Worm (Caenorhabditis elegans) whole organism, mixed stage, embryonic: ENCODE measurements around the gene F53F1.6.

Experiments used
- M03D4.4 ChIP-seq: sonication (generic microtip); optimal IDR thresholded peaks from 2 replicates; lab custom pipeline; 2017; ENCODE audit warnings: mild to moderate bottlenecking, missing genetic modification characterization, missing compliant biosample characterization
- bed-3 ChIP-seq: fragments of 200-800 bp; sonication (Bioruptor generic); optimal IDR thresholded peaks from 3 replicates; lab custom pipeline; 2018; ENCODE audit warnings: mild to moderate bottlenecking, missing genetic modification characterization, moderate library complexity, missing compliant biosample characterization
- blmp-1 ChIP-seq: fragments of 150-350 bp; optimal IDR thresholded peaks from 2 replicates; lab custom pipeline; 2014; ENCODE audit warnings: missing biosample characterization, missing genetic modification characterization
- ceh-39 ChIP-seq: fragments of 150-350 bp; optimal IDR thresholded peaks from 2 replicates; lab custom pipeline; 2014; ENCODE audit warnings: missing biosample characterization, missing genetic modification characterization
- ceh-43 ChIP-seq: fragments of 200-800 bp; sonication (Bioruptor generic); optimal IDR thresholded peaks from 2 replicates; lab custom pipeline; 2018; ENCODE audit warnings: mild to moderate bottlenecking, missing genetic modification characterization, moderate library complexity, missing compliant biosample characterization
- ceh-83 ChIP-seq: fragments of 200-800 bp; sonication (Bioruptor generic); optimal IDR thresholded peaks from 2 replicates; lab custom pipeline; 2018; ENCODE audit warnings: mild to moderate bottlenecking, missing genetic modification characterization, missing compliant biosample characterization
- ces-1 ChIP-seq: fragments of 150-350 bp; optimal IDR thresholded peaks from 2 replicates; lab custom pipeline; 2014; ENCODE audit warnings: missing biosample characterization, missing genetic modification reagents, missing genetic modification characterization
- cnd-1 ChIP-seq: fragments of 200-800 bp; sonication (Bioruptor generic); optimal IDR thresholded peaks from 2 replicates; lab custom pipeline; 2018; ENCODE audit warnings: mild to moderate bottlenecking, missing genetic modification characterization, missing compliant biosample characterization
- drap-1 ChIP-seq: fragments of 200-800 bp; sonication (Bioruptor generic); optimal IDR thresholded peaks from 3 replicates; lab custom pipeline; 2018; ENCODE audit warnings: mild to moderate bottlenecking, missing genetic modification characterization, missing compliant biosample characterization
- elt-1 ChIP-seq: sonication (generic microtip); optimal IDR thresholded peaks from 2 replicates; lab custom pipeline; 2017; ENCODE audit warnings: missing genetic modification characterization, mild to moderate bottlenecking, missing compliant biosample characterization, antibody characterized with exemption, moderate library complexity, borderline replicate concordance; ENCODE audit not compliant: insufficient read depth
- elt-3 ChIP-seq: fragments of 150-350 bp; optimal IDR thresholded peaks from 2 replicates; lab custom pipeline; 2014; ENCODE audit warnings: missing biosample characterization, missing genetic modification characterization
- flh-1 ChIP-seq: fragments of 200-800 bp; sonication (Bioruptor generic); optimal IDR thresholded peaks from 2 replicates; lab custom pipeline; 2018; ENCODE audit warnings: mild to moderate bottlenecking, missing genetic modification characterization, moderate library complexity, missing compliant biosample characterization
- ham-2 ChIP-seq: fragments of 200-800 bp; sonication (Bioruptor generic); optimal IDR thresholded peaks from 2 replicates; lab custom pipeline; 2018; ENCODE audit warnings: mild to moderate bottlenecking, missing genetic modification characterization, missing compliant biosample characterization
- hlh-1 ChIP-seq: fragments of 150-350 bp; optimal IDR thresholded peaks from 2 replicates; lab custom pipeline; 2014; ENCODE audit warnings: missing biosample characterization, missing genetic modification reagents, missing genetic modification characterization
- lin-13 ChIP-seq: fragments of 150-350 bp; optimal IDR thresholded peaks from 2 replicates; lab custom pipeline; 2014; ENCODE audit warnings: missing biosample characterization, missing genetic modification characterization
- lin-32 ChIP-seq: fragments of 200-800 bp; sonication (Bioruptor generic); optimal IDR thresholded peaks from 2 replicates; lab custom pipeline; 2018; ENCODE audit warnings: mild to moderate bottlenecking, missing genetic modification characterization, missing compliant biosample characterization
- lsy-2 ChIP-seq: fragments of 150-350 bp; optimal IDR thresholded peaks from 2 replicates; lab custom pipeline; 2014; ENCODE audit warnings: missing biosample characterization, missing genetic modification characterization
- mab-5 ChIP-seq: fragments of 150-350 bp; optimal IDR thresholded peaks from 2 replicates; lab custom pipeline; 2014; ENCODE audit warnings: missing biosample characterization, missing genetic modification characterization
- mep-1 ChIP-seq: fragments of 150-350 bp; optimal IDR thresholded peaks from 2 replicates; lab custom pipeline; 2017; ENCODE audit warnings: missing biosample characterization, missing genetic modification reagents, missing genetic modification characterization, inconsistent platforms
- mls-2 ChIP-seq: sonication (generic microtip); optimal IDR thresholded peaks from 2 replicates; lab custom pipeline; 2016; ENCODE audit warnings: mild to moderate bottlenecking, missing genetic modification characterization, moderate library complexity, missing compliant biosample characterization
- nhr-12 ChIP-seq: fragments of 150-350 bp; optimal IDR thresholded peaks from 2 replicates; lab custom pipeline; 2014; ENCODE audit warnings: missing biosample characterization, missing genetic modification characterization
- nhr-2 ChIP-seq: fragments of 150-350 bp; optimal IDR thresholded peaks from 2 replicates; lab custom pipeline; 2014; ENCODE audit warnings: missing biosample characterization, missing genetic modification characterization
- nhr-237 ChIP-seq: fragments of 150-350 bp; optimal IDR thresholded peaks from 2 replicates; lab custom pipeline; 2014; ENCODE audit warnings: missing biosample characterization, missing genetic modification characterization
- nhr-28 ChIP-seq: fragments of 150-350 bp; optimal IDR thresholded peaks from 2 replicates; lab custom pipeline; 2014; ENCODE audit warnings: missing biosample characterization, missing genetic modification characterization
- nhr-76 ChIP-seq: sonication (generic microtip); optimal IDR thresholded peaks from 2 replicates; lab custom pipeline; 2017; ENCODE audit warnings: missing biosample characterization, missing genetic modification characterization
- pha-4 ChIP-seq: fragments of 150-350 bp; optimal IDR thresholded peaks from 2 replicates; lab custom pipeline; 2018; ENCODE audit warnings: missing biosample characterization, missing genetic modification reagents, missing genetic modification characterization
- sem-2 ChIP-seq: fragments of 200-800 bp; sonication (Bioruptor generic); optimal IDR thresholded peaks from 2 replicates; lab custom pipeline; 2018; ENCODE audit warnings: mild to moderate bottlenecking, missing genetic modification characterization, missing compliant biosample characterization
- snpc-4 ChIP-seq: fragments of 150-350 bp; optimal IDR thresholded peaks from 2 replicates; lab custom pipeline; 2014; ENCODE audit warnings: missing biosample characterization, missing genetic modification characterization
- sptf-1 ChIP-seq: sonication (generic microtip); optimal IDR thresholded peaks from 2 replicates; lab custom pipeline; 2017; ENCODE audit warnings: mild to moderate bottlenecking, missing genetic modification characterization, moderate library complexity, missing compliant biosample characterization
- tbx-8 ChIP-seq: fragments of 200-800 bp; sonication (Bioruptor generic); optimal IDR thresholded peaks from 2 replicates; lab custom pipeline; 2018; ENCODE audit warnings: mild to moderate bottlenecking, missing genetic modification characterization, moderate library complexity, missing compliant biosample characterization
- unc-120 ChIP-seq: sonication (generic microtip); optimal IDR thresholded peaks from 2 replicates; lab custom pipeline; 2017; ENCODE audit warnings: missing genetic modification characterization, missing compliant biosample characterization; ENCODE audit not compliant: poor library complexity, severe bottlenecking
- unc-39 ChIP-seq: fragments of 150-350 bp; optimal IDR thresholded peaks from 2 replicates; lab custom pipeline; 2014; ENCODE audit warnings: missing biosample characterization, missing genetic modification characterization
- unc-62 ChIP-seq: fragments of 150-350 bp; optimal IDR thresholded peaks from 2 replicates; lab custom pipeline; 2014; ENCODE audit warnings: missing biosample characterization, missing genetic modification reagents, missing genetic modification characterization
- zip-8 ChIP-seq: fragments of 150-350 bp; optimal IDR thresholded peaks from 2 replicates; lab custom pipeline; 2014; ENCODE audit warnings: missing biosample characterization, missing genetic modification characterization
- ztf-11 ChIP-seq: fragments of 150-350 bp; optimal IDR thresholded peaks from 2 replicates; lab custom pipeline; 2014; ENCODE audit warnings: missing biosample characterization, missing genetic modification characterization

The F53F1.6 gene

ce11 chrV:13393333-13393803 lies 24.0 kb downstream of the F53F1.6 start:
- TF ChIP-seq lin-13 (tag; lab: Kevin White, UChicago) (no peak), nhr-2 (tag; lab: Kevin White, UChicago) (no peak), bed-3 (GFP tag; lab: Kevin White, UChicago) (no peak), unc-39 (tag; lab: Kevin White, UChicago) (no peak), mls-2 (tag; lab: Kevin White, UChicago) (no peak), lsy-2 (no peak), snpc-4 (tag; lab: Kevin White, UChicago) (no peak), mep-1 (tag; lab: Kevin White, UChicago) (no peak), elt-1 (peak; percentile 32), hlh-1 (tag; lab: Kevin White, UChicago) (peak; percentile 86), flh-1 (GFP tag; lab: Kevin White, UChicago) (peak; percentile 39), cnd-1 (tag; lab: Kevin White, UChicago) (peak; percentile 42), ztf-11 (tag; lab: Kevin White, UChicago) (no peak), pha-4 (tag; lab: Kevin White, UChicago) (no peak), ces-1 (GFP tag; lab: Kevin White, UChicago) (peak; percentile 12), ceh-43 (GFP tag; lab: Kevin White, UChicago) (no peak), zip-8 (tag; lab: Kevin White, UChicago) (peak; percentile 8), ceh-83 (GFP tag; lab: Kevin White, UChicago) (no peak), sptf-1 (tag; lab: Kevin White, UChicago) (peak; percentile 46), blmp-1 (tag; lab: Kevin White, UChicago) (no peak), unc-120 (tag; lab: Kevin White, UChicago) (peak; percentile 91), drap-1 (GFP tag; lab: Kevin White, UChicago) (peak; percentile 19), elt-3 (tag; lab: Kevin White, UChicago) (no peak), M03D4.4 (tag; lab: Kevin White, UChicago) (peak; percentile 52), ham-2 (GFP tag; lab: Kevin White, UChicago) (peak; percentile 61), ceh-39 (tag; lab: Kevin White, UChicago) (no peak), lin-32 (GFP tag; lab: Kevin White, UChicago) (no peak), nhr-76 (no peak), unc-62 (GFP tag; lab: Kevin White, UChicago) (peak; percentile 17), mab-5 (tag; lab: Kevin White, UChicago) (no peak), nhr-237 (tag; lab: Kevin White, UChicago) (no peak), tbx-8 (GFP tag; lab: Kevin White, UChicago) (no peak), sem-2 (GFP tag; lab: Kevin White, UChicago) (no peak), nhr-12 (tag; lab: Kevin White, UChicago) (no peak), nhr-28 (no peak)

DNA sequence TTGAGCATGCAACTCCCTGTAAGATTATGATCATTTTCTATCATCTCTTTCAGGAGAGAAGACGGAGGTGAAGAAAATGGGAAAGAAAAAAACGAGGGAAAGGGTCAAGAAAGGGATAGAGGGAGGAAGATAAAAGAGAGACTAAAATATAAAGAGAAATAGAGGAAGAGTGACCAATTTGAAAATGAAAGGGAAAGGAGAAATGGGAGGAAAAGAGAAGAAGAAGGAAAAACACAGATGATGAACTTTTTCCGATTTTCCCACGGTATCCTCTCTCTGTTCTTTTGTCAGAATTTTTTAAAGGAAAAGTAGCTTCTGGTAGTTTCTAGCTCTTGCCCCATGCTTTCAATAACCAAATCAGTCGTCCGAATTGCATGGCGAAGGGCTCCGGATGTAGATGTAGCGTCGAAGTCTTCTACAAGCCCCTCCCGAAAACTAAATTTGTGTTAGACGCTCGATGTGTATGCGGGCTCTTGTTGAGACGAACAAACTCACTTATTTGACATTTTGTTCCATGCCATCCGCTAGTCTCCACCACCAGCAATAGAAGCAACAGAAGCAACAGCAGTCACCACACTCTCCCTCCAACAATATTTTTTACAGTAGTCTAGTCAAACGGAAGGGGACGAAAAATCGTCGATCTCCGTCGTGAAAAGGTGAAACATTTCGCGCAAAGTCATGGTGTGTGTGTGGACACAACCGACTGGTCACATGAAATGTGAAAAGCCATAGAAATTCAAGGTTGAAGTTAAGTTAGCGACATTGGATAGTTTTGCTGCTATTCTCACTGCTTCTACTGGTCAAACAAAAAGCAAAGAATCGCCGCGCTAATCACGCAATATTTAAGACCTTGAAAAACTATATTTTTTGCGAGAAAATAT lies 25.8 kb downstream of the F53F1.6 start, which contains the start of gene somi-1:
TSS of gene somi-1 (minus strand) at position 18 of the 881 bp plus-strand sequence.
- TF ChIP-seq sem-2 (GFP tag; lab: Kevin White, UChicago) (no peak), ces-1 (GFP tag; lab: Kevin White, UChicago) (peak; percentile 97), unc-120 (tag; lab: Kevin White, UChicago) (peak; percentile 26), blmp-1 (tag; lab: Kevin White, UChicago) (peak; percentile 88), elt-3 (tag; lab: Kevin White, UChicago) (no peak)

ce11 chrV:13390936-13391335 lies 26.5 kb downstream of the F53F1.6 start:
- TF ChIP-seq ham-2 (GFP tag; lab: Kevin White, UChicago) (peak; percentile 22), elt-1 (no peak), lsy-2 (peak; percentile 16), pha-4 (tag; lab: Kevin White, UChicago) (no peak)
